Fruit fly (Drosophila melanogaster): ENCODE data around the gene eIF3f1.

eIF3f1 gene

dm6 chr3R:4717586-4717985 lies 3.6 kb upstream of the eIF3f1 start (continued):
- no peak for TF ChIP-seq D (optimal IDR thresholded peaks at IDR 0.05)
- no peak for TF ChIP-seq D (GFP tag; optimal IDR thresholded peaks at IDR 0.05)
- 0 out of 4 replicates have a peak, but pooled peaks have one; percentile 15 for TF ChIP-seq chinmo (GFP tag; IDR thresholded peaks at IDR 0.05; ENCODE audit: partially characterized antibody)
- no peak for TF ChIP-seq Sry-β (GFP tag; optimal IDR thresholded peaks at IDR 0.05)
- TF ChIP-seq CG8290 (GFP tag; optimal IDR thresholded peaks at IDR 0.05): no peak
- TF ChIP-seq CG8290 (tag; optimal IDR thresholded peaks at IDR 0.05): no peak
- TF ChIP-seq Gsc (GFP tag; IDR thresholded peaks at IDR 0.05): no peak
- TF ChIP-seq CTCF (GFP tag; optimal IDR thresholded peaks at IDR 0.05): peak; percentile 51
- TF ChIP-seq grn (GFP tag; optimal IDR thresholded peaks at IDR 0.05): peak; percentile 58
- no peak for TF ChIP-seq CG32767 (GFP tag; IDR thresholded peaks at IDR 0.05)
- TF ChIP-seq grau (tag; optimal IDR thresholded peaks at IDR 0.05): no peak
- peak in 1 of 3 experiments; percentile 21 for TF ChIP-seq lola (GFP tag; optimal IDR thresholded peaks at IDR 0.05)
- TF ChIP-seq Bteb2 (GFP tag; optimal IDR thresholded peaks at IDR 0.05): no peak
- no peak for TF ChIP-seq sima (GFP tag; optimal IDR thresholded peaks at IDR 0.05)
- TF ChIP-seq scrt (GFP tag; optimal IDR thresholded peaks at IDR 0.05): no peak

dm6 chr3R:4712063-4712462 lies 1.9 kb downstream of the eIF3f1 start:
- TF ChIP-seq CG31224 (GFP tag; IDR thresholded peaks at IDR 0.05) (no peak), Eip74EF (GFP tag; optimal IDR thresholded peaks at IDR 0.05) (peak in 1 of 2 experiments; percentile 82), sens (GFP tag) (peak; percentile 16), CG15514 (GFP tag; optimal IDR thresholded peaks at IDR 0.05) (peak; percentile 86), Bgb (GFP tag; IDR thresholded peaks at IDR 0.05; ENCODE audit: partially characterized antibody) (0 out of 2 replicates have a peak, but pooled peaks have one; percentile 10), CTCF (GFP tag; optimal IDR thresholded peaks at IDR 0.05) (peak; percentile 20)

dm6 chr3R:4706055-4706454 lies 7.9 kb downstream of the eIF3f1 start:
- no peak for TF ChIP-seq crol (GFP tag; IDR thresholded peaks at IDR 0.05)
- no peak for TF ChIP-seq CG9797 (GFP tag; optimal IDR thresholded peaks at IDR 0.05)

dm6 chr3R:4705167-4705566 lies 8.8 kb downstream of the eIF3f1 start:
- TF ChIP-seq CG3726 (GFP tag; IDR thresholded peaks at IDR 0.05): no peak
- no peak for TF ChIP-seq ssp (GFP tag; IDR thresholded peaks at IDR 0.05)
- peak; percentile 50; the same call in 1 of the 3 replicates for TF ChIP-seq hb (GFP tag; IDR thresholded peaks at IDR 0.05; ENCODE audit: partially characterized antibody)
- no peak for TF ChIP-seq Sox100B (GFP tag; optimal IDR thresholded peaks at IDR 0.05)
- no peak for TF ChIP-seq CG17328 (GFP tag; IDR thresholded peaks at IDR 0.05)
- TF ChIP-seq Opbp (GFP tag; IDR thresholded peaks at IDR 0.05; ENCODE audit: partially characterized antibody): peak; percentile 55; the same call in 2 of the 3 replicates
- no peak for TF ChIP-seq zfh1 (GFP tag; IDR thresholded peaks at IDR 0.05)
- no peak for TF ChIP-seq salm (tag; optimal IDR thresholded peaks at IDR 0.05)
- TF ChIP-seq Bgb (GFP tag; IDR thresholded peaks at IDR 0.05; ENCODE audit: partially characterized antibody): peak; percentile 77
- TF ChIP-seq CG12104 (GFP tag; optimal IDR thresholded peaks at IDR 0.05): no peak
- TF ChIP-seq mam (GFP tag; optimal IDR thresholded peaks at IDR 0.05): no peak
- TF ChIP-seq CG1832 (GFP tag; optimal IDR thresholded peaks at IDR 0.05): no peak
- TF ChIP-seq CG14014 (GFP tag; IDR thresholded peaks at IDR 0.05): no peak; the same call in 1 of the 2 replicates
- no peak for TF ChIP-seq CG1603 (tag; optimal IDR thresholded peaks at IDR 0.05)
- TF ChIP-seq fd64A (GFP tag; optimal IDR thresholded peaks at IDR 0.05): no peak
- no peak for TF ChIP-seq Neu2 (GFP tag; optimal IDR thresholded peaks at IDR 0.05; ENCODE audit: borderline replicate concordance)
- no peak for TF ChIP-seq Bteb2 (GFP tag; optimal IDR thresholded peaks at IDR 0.05)
- TF ChIP-seq Taf1 (GFP tag; IDR thresholded peaks at IDR 0.05): no peak
- no peak for TF ChIP-seq toy (GFP tag; IDR thresholded peaks at IDR 0.05)
- no peak for TF ChIP-seq CG11504 (tag; optimal IDR thresholded peaks at IDR 0.05)
- no peak for TF ChIP-seq jumu (GFP tag; optimal IDR thresholded peaks at IDR 0.05)
- TF ChIP-seq br (optimal IDR thresholded peaks at IDR 0.05): no peak
- TF ChIP-seq CG8359 (GFP tag; optimal IDR thresholded peaks at IDR 0.05; ENCODE audit: borderline replicate concordance): no peak
- no peak for TF ChIP-seq her (GFP tag; optimal IDR thresholded peaks at IDR 0.05)
- TF ChIP-seq dpn (GFP tag; optimal IDR thresholded peaks at IDR 0.05): no peak
- no peak for TF ChIP-seq bowl (GFP tag; IDR thresholded peaks at IDR 0.05)
- TF ChIP-seq gcm2 (GFP tag; optimal IDR thresholded peaks at IDR 0.05): no peak
- peak; percentile 25 for TF ChIP-seq Lhr (GFP tag; optimal IDR thresholded peaks at IDR 0.05)

Data from whole organism, embryonic.